Fruit fly (Drosophila melanogaster): ENCODE data around the gene CG15347.

CG15347 gene

DNA sequence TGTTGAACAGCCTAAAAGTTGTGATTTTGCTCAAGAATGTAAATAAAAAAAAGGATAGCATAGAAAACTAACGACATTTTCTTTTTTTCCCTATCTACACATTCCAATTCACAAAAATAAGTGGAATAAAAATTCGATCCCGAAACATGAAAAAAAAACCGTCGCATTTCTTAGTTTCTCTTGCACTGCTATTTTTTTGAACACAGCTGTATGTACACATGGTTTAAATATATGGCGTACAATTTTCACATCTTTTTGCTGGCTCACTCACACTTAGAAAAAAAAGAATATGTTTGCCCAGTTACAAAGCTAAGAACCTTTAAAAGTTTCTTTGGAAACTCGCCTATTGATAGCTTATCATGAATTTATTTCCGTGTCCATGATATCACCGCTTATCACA lies 466 bp downstream of the CG15347 start:
- no peak for TF ChIP-seq Dif (GFP tag; optimal IDR thresholded peaks at IDR 0.05; ENCODE audit: partially characterized antibody)
- no peak for TF ChIP-seq CrebA (GFP tag; optimal IDR thresholded peaks at IDR 0.05; ENCODE audit: borderline replicate concordance)
- no peak for TF ChIP-seq pan (optimal IDR thresholded peaks at IDR 0.05)
- TF ChIP-seq Jra (GFP tag; optimal IDR thresholded peaks at IDR 0.05) = no peak
- TF ChIP-seq ey (GFP tag; optimal IDR thresholded peaks at IDR 0.05) = no peak
- no peak for TF ChIP-seq OdsH (GFP tag; optimal IDR thresholded peaks at IDR 0.05)
- TF ChIP-seq dmrt93B (GFP tag; optimal IDR thresholded peaks at IDR 0.05) = no peak
- no peak for TF ChIP-seq br (GFP tag; optimal IDR thresholded peaks at IDR 0.05)
- no peak for TF ChIP-seq Abd-B (GFP tag; optimal IDR thresholded peaks at IDR 0.05)
- TF ChIP-seq usp (GFP tag; optimal IDR thresholded peaks at IDR 0.05) = no peak
- TF ChIP-seq GATAd (GFP tag; optimal IDR thresholded peaks at IDR 0.05) = no peak
- TF ChIP-seq Myc (optimal IDR thresholded peaks at IDR 0.05) = no peak
- no peak for TF ChIP-seq Dfd (GFP tag; optimal IDR thresholded peaks at IDR 0.05)
- TF ChIP-seq HLH106 (tag; optimal IDR thresholded peaks at IDR 0.05) = no peak
- no peak for TF ChIP-seq Mio (GFP tag; optimal IDR thresholded peaks at IDR 0.05)
- TF ChIP-seq lola (GFP tag; optimal IDR thresholded peaks at IDR 0.05) = no peak
- no peak for TF ChIP-seq CG9705 (GFP tag; optimal IDR thresholded peaks at IDR 0.05)
- TF ChIP-seq Hnf4 (GFP tag; optimal IDR thresholded peaks at IDR 0.05) = no peak

DNA sequence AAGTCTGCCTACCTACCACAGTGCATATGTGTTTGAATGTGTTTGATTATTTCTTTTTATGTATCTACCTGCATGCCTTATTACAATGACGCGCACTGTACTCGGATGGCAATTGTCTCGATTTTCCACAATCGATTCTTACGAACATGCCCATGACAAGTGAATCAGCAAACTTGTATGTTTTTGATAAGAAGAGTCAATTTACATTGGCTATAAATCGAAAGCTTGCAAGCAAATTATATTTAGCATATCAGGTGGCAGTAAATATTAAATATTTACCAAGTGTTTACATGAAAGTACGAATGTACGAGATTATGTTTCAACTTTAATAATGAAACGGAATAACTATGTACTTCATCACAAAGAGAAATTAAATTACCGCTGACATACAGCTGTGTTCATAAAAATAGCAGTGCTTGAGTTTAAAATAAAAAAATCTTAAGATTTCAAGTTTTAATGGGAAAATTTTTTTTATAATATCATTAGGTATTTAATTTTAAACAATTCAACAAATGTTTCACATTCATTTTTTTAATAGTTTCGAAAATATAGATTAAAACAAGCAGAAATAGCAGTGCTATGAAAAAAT lies 1.2 kb downstream of the CG15347 start:
- no peak for TF ChIP-seq HLH106 (tag; optimal IDR thresholded peaks at IDR 0.05)
- no peak for TF ChIP-seq Hr83 (GFP tag; optimal IDR thresholded peaks at IDR 0.05; ENCODE audit: poor library complexity, severe bottlenecking)
- no peak for TF ChIP-seq usp (GFP tag; optimal IDR thresholded peaks at IDR 0.05)
- no peak for TF ChIP-seq GATAd (GFP tag; optimal IDR thresholded peaks at IDR 0.05)
- TF ChIP-seq jim (GFP tag; optimal IDR thresholded peaks at IDR 0.05) = no peak
- no peak for TF ChIP-seq Hr78 (GFP tag; optimal IDR thresholded peaks at IDR 0.05)
- TF ChIP-seq psq (GFP tag; optimal IDR thresholded peaks at IDR 0.05) = no peak
- no peak for TF ChIP-seq CrebA (GFP tag; optimal IDR thresholded peaks at IDR 0.05; ENCODE audit: borderline replicate concordance)
- TF ChIP-seq h (GFP tag; optimal IDR thresholded peaks at IDR 0.05) = no peak
- TF ChIP-seq woc (GFP tag; optimal IDR thresholded peaks at IDR 0.05) = no peak
- no peak for TF ChIP-seq dmrt93B (GFP tag; optimal IDR thresholded peaks at IDR 0.05)
- no peak for TF ChIP-seq lola (GFP tag; optimal IDR thresholded peaks at IDR 0.05)
- no peak for TF ChIP-seq Abd-B (GFP tag; optimal IDR thresholded peaks at IDR 0.05)
- no peak for TF ChIP-seq dsf (GFP tag; optimal IDR thresholded peaks at IDR 0.05; ENCODE audit: borderline replicate concordance)
- no peak for TF ChIP-seq pan (optimal IDR thresholded peaks at IDR 0.05)
- no peak for TF ChIP-seq Dfd (GFP tag; optimal IDR thresholded peaks at IDR 0.05)

DNA sequence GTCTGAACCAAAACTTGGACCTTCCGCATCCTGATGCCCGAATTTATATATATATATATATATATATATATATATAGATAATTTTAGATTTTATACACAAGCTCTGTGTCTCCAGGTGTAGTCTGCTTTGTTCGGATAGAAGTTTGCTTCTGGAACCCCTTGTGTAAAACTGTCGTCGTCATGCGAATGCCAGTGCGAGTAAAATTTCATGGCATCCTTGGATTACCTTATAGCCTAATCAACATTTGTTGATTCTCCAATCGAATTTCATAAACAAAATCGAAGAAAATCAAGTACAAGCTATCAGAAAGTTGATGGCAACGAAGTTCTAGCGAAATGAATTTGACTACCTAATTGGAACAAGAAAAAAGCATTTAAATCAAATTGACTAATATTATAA lies 3.2 kb downstream of the CG15347 start, which contains the start of gene CG32713:
Gene CG32713 (minus strand): TSS at position 101 of the 400 bp plus-strand sequence.
- TF ChIP-seq Dif (GFP tag; optimal IDR thresholded peaks at IDR 0.05; ENCODE audit: partially characterized antibody) (no peak), N (GFP tag; optimal IDR thresholded peaks at IDR 0.05) (no peak), usp (GFP tag; optimal IDR thresholded peaks at IDR 0.05) (no peak), GATAd (GFP tag; optimal IDR thresholded peaks at IDR 0.05) (no peak), Myc (optimal IDR thresholded peaks at IDR 0.05) (no peak), pan (optimal IDR thresholded peaks at IDR 0.05) (no peak), brk (GFP tag; optimal IDR thresholded peaks at IDR 0.05) (no peak), Vsx2 (GFP tag; optimal IDR thresholded peaks at IDR 0.05; ENCODE audit: partially characterized antibody) (no peak), CG9705 (GFP tag; optimal IDR thresholded peaks at IDR 0.05) (no peak), lola (GFP tag; optimal IDR thresholded peaks at IDR 0.05) (no peak), Rel (GFP tag; optimal IDR thresholded peaks at IDR 0.05) (no peak), Rel (tag; optimal IDR thresholded peaks at IDR 0.05) (no peak), CrebA (GFP tag; optimal IDR thresholded peaks at IDR 0.05; ENCODE audit: borderline replicate concordance) (no peak), fru (GFP tag; optimal IDR thresholded peaks at IDR 0.05) (no peak), Abd-B (GFP tag; optimal IDR thresholded peaks at IDR 0.05) (no peak), sv (GFP tag; optimal IDR thresholded peaks at IDR 0.05) (no peak), CG32264 (GFP tag; optimal IDR thresholded peaks at IDR 0.05) (no peak), psq (GFP tag; optimal IDR thresholded peaks at IDR 0.05) (no peak), ey (GFP tag; optimal IDR thresholded peaks at IDR 0.05) (no peak)

DNA sequence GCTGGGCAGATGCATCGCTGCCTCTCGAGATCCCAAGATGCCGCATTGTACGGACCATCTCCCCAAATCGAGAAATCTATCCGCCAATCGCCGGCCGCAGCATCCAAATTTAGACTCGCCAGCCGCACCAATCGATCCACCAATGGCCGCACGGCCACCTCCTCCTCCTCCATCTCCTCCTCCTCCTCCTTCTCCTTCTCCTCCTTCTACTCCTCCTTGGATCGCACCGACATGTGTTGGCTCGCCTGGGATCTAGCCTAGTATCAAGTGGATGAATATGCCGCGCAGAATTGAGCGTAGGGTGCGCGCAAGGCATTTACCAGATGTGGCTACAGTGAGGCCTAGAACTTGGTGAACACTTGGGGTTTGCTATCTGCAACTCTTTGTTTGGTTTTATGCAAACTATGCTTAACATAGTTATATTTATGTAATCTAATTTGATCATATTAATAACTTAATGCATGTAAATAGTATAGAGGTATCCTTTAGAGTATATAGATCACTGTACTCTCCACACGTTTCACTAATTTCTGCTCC lies 5.6 kb downstream of the CG15347 start, which contains the start of gene org-1:
Gene org-1 (minus strand): TSS at position 51 of the 537 bp plus-strand sequence.
- TF ChIP-seq HLH106 (tag; optimal IDR thresholded peaks at IDR 0.05) (peak; percentile 77), foxo (GFP tag; optimal IDR thresholded peaks at IDR 0.05) (peak in 1 of 2 experiments; percentile 81), lola (GFP tag; optimal IDR thresholded peaks at IDR 0.05) (no peak), fru (GFP tag; optimal IDR thresholded peaks at IDR 0.05) (peak; percentile 67), CG9705 (GFP tag; optimal IDR thresholded peaks at IDR 0.05) (peak; percentile 62), Hr83 (GFP tag; optimal IDR thresholded peaks at IDR 0.05; ENCODE audit: poor library complexity, severe bottlenecking) (no peak), woc (GFP tag; optimal IDR thresholded peaks at IDR 0.05) (peak; percentile 26), psq (GFP tag; optimal IDR thresholded peaks at IDR 0.05) (peak; percentile 61), Hnf4 (GFP tag; optimal IDR thresholded peaks at IDR 0.05) (peak; percentile 71), br (GFP tag; optimal IDR thresholded peaks at IDR 0.05) (peak; percentile 60), CG32264 (GFP tag; optimal IDR thresholded peaks at IDR 0.05) (no peak), sv (GFP tag; optimal IDR thresholded peaks at IDR 0.05) (peak; percentile 79), dl (GFP tag; optimal IDR thresholded peaks at IDR 0.05; ENCODE audit: insufficient read depth in 1 of 2, partially characterized antibody in 2 of 2) (no peak), OdsH (GFP tag; optimal IDR thresholded peaks at IDR 0.05) (peak; percentile 69), h (GFP tag; optimal IDR thresholded peaks at IDR 0.05) (peak; percentile 77), ey (GFP tag; optimal IDR thresholded peaks at IDR 0.05) (peak; percentile 74), sage (GFP tag; optimal IDR thresholded peaks at IDR 0.05) (peak; percentile 43), Rel (GFP tag; optimal IDR thresholded peaks at IDR 0.05) (no peak), Rel (tag; optimal IDR thresholded peaks at IDR 0.05) (peak; percentile 19), rgr (GFP tag; optimal IDR thresholded peaks at IDR 0.05) (peak; percentile 76), brk (GFP tag; optimal IDR thresholded peaks at IDR 0.05) (peak; percentile 4), tai (GFP tag; optimal IDR thresholded peaks at IDR 0.05) (peak; percentile 16), dmrt93B (GFP tag; optimal IDR thresholded peaks at IDR 0.05) (peak; percentile 56), Sp1 (GFP tag; optimal IDR thresholded peaks at IDR 0.05) (peak; percentile 66), jim (GFP tag; optimal IDR thresholded peaks at IDR 0.05) (no peak)

Data from whole organism, wandering third instar larva.